Fruit fly (Drosophila melanogaster): Measurements from ENCODE around the gene CG8478.

DNA sequence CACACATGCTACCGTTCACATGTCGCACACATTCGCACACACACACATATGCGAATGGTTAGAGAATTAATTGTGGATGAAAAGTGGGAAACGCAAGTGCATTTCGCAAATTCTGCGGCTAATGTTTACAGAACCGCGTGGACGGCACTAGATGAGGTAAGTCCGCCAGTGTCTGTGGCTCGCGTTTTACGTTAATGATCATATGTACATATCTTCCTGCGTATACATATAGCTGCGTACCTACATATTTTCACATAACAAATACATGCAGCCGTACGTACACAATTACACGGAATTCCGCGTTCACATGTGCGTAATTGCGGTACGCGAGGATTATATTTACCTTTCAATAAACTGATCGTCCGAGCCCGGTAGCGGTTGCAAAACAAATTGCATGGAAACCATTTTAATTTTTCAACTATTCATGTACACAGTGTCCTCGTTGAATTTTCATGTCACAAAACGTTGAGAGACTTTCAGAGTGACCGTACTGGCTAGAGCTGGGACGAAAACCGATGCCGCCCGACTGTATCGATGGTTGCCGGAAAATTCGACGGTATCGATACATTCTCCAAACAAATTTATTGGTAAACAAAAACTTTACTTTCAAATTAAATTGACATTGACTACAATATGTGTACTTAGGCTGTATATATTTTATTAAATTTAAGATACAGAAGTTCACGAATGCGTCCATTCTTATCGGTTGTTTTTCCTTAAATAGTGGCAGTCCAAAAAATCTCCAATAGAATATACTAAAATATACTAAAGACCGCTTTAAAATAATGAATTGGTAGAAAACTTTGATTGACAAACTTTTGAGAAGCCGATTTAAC is 38.1 kb upstream of the CG8478 start, which contains the start of gene hyd:
- TF ChIP-seq en (GFP tag; optimal IDR thresholded peaks at IDR 0.05) = no peak
- TF ChIP-seq Fer1 (GFP tag; optimal IDR thresholded peaks at IDR 0.05) = peak; percentile 13
- no peak for TF ChIP-seq CG17361 (GFP tag; IDR thresholded peaks at IDR 0.05)

Measured in whole organism, embryonic.